Fruit fly (Drosophila melanogaster): ENCODE data around the gene Vtld.
A peak's percentile ranks its signal among the peaks of the same experiment; 100 is the strongest.

The Vtld gene

DNA sequence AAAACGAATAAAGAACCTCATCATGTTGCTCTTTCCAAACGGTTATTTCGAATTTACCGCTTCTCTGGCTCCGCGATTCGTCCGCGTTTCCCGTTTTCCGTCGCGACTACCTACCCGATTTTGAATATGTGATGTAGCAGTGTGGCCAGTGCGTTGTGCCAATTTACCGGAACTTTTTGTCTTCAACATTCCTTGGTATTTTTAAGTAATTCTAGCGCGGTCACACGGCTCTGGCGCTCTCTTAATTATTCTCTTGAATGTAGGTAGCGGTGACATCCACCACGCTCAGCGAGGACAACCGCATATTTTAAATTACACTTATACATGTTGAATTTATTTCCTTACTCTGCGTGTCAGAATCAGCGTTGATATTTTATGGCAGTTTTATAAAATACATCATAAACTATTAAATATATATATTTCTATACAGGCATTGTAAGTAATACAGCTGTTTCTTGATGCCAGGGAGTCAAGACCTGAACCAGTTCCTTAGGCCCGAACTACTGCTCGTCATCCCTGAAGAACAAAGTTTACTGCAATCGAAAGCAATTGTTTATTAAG lies 33.3 kb downstream of the Vtld start, which contains the start of the genes CG42637, Gyc76C and SREBP (continued):
- TF ChIP-seq CG33213 (GFP tag; optimal IDR thresholded peaks at IDR 0.05) (peak; percentile 82), H2.0 (GFP tag; IDR thresholded peaks at IDR 0.05) (no peak), Oli (tag; optimal IDR thresholded peaks at IDR 0.05) (no peak), ssp (GFP tag; IDR thresholded peaks at IDR 0.05) (no peak), ftz-f1 (GFP tag; optimal IDR thresholded peaks at IDR 0.05) (no peak), H15 (GFP tag; IDR thresholded peaks at IDR 0.05) (no peak), CG11695 (GFP tag; IDR thresholded peaks at IDR 0.05) (no peak), Hmr (GFP tag; optimal IDR thresholded peaks at IDR 0.05) (peak; percentile 69), CG32772 (GFP tag; IDR thresholded peaks at IDR 0.05) (no peak), CG15514 (GFP tag; optimal IDR thresholded peaks at IDR 0.05) (peak; percentile 100), CG17802 (tag; optimal IDR thresholded peaks at IDR 0.05) (no peak), corto (GFP tag; optimal IDR thresholded peaks at IDR 0.05) (no peak), chif (GFP tag; optimal IDR thresholded peaks at IDR 0.05) (no peak), CG16779 (GFP tag; IDR thresholded peaks at IDR 0.05) (no peak), Med (GFP tag) (peak; percentile 91), Dp (GFP tag; optimal IDR thresholded peaks at IDR 0.05) (peak; percentile 84), CG8478 (optimal IDR thresholded peaks at IDR 0.05) (no peak), CG1647 (GFP tag; optimal IDR thresholded peaks at IDR 0.05) (no peak), CG6683 (GFP tag; optimal IDR thresholded peaks at IDR 0.05) (no peak), Nf-YC (tag; optimal IDR thresholded peaks at IDR 0.05) (peak; percentile 93), ems (GFP tag; optimal IDR thresholded peaks at IDR 0.05) (no peak), Sry-δ (GFP tag; optimal IDR thresholded peaks at IDR 0.05) (peak; percentile 4), CG10321 (GFP tag; IDR thresholded peaks at IDR 0.05) (0 out of 2 replicates have a peak, but pooled peaks have one; percentile 28), Myb (GFP tag; optimal IDR thresholded peaks at IDR 0.05) (peak; percentile 87), bigmax (GFP tag; optimal IDR thresholded peaks at IDR 0.05) (peak; percentile 11), CG1233 (GFP tag; optimal IDR thresholded peaks at IDR 0.05) (no peak), HLH4C (GFP tag; IDR thresholded peaks at IDR 0.05; ENCODE audit: partially characterized antibody) (0 out of 3 replicates have a peak, but pooled peaks have one; percentile 45), amos (GFP tag; IDR thresholded peaks at IDR 0.05; ENCODE audit: partially characterized antibody) (peak; percentile 62; the same call in 1 of the 2 replicates), Hey (tag; optimal IDR thresholded peaks at IDR 0.05) (no peak), Doc2 (GFP tag; IDR thresholded peaks at IDR 0.05) (no peak), pb (GFP tag; optimal IDR thresholded peaks at IDR 0.05) (peak; percentile 13), CG9932 (GFP tag; IDR thresholded peaks at IDR 0.05) (0 out of 2 replicates have a peak, but pooled peaks have one; percentile 4), fd102C (GFP tag; optimal IDR thresholded peaks at IDR 0.05) (no peak), Dip3 (GFP tag; optimal IDR thresholded peaks at IDR 0.05) (no peak), unc-4 (GFP tag; IDR thresholded peaks at IDR 0.05; ENCODE audit: partially characterized antibody) (peak; percentile 47), CG17359 (tag; optimal IDR thresholded peaks at IDR 0.05) (no peak), tna (GFP tag; IDR thresholded peaks at IDR 0.05; ENCODE audit: partially characterized antibody) (no peak), sqz (GFP tag; optimal IDR thresholded peaks at IDR 0.05) (no peak), onecut (GFP tag; IDR thresholded peaks at IDR 0.05) (no peak), CG18764 (GFP tag; optimal IDR thresholded peaks at IDR 0.05) (no peak), Lim3 (GFP tag; IDR thresholded peaks at IDR 0.05) (no peak), CG33557 (GFP tag; optimal IDR thresholded peaks at IDR 0.05) (no peak), Side (GFP tag; optimal IDR thresholded peaks at IDR 0.05) (peak; percentile 6), CG7372 (GFP tag; IDR thresholded peaks at IDR 0.05) (no peak), pzg (GFP tag; optimal IDR thresholded peaks at IDR 0.05) (peak; percentile 93), Rfx (GFP tag; IDR thresholded peaks at IDR 0.05) (peak; percentile 47; the same call in 1 of the 2 replicates), dati (GFP tag; IDR thresholded peaks at IDR 0.05) (no peak), toy (GFP tag; IDR thresholded peaks at IDR 0.05) (no peak), disco-r (GFP tag; optimal IDR thresholded peaks at IDR 0.05) (no peak), Hr78 (GFP tag; optimal IDR thresholded peaks at IDR 0.05) (no peak)

All from whole organism, embryonic.